Worm (Caenorhabditis elegans) whole organism, young adult: ENCODE data around the gene K10G4.10.

ENCODE experiments used
- F49E8.2 ChIP-seq: sonication (generic microtip); optimal IDR thresholded peaks from 3 replicates; lab custom pipeline; 2017; ENCODE audit warnings: missing genetic modification characterization, mild to moderate bottlenecking, missing compliant biosample characterization, antibody characterized with exemption, moderate library complexity; ENCODE audit not compliant: insufficient read depth
- F52B5.7 ChIP-seq: sonication (generic microtip); optimal IDR thresholded peaks from 2 replicates; lab custom pipeline; 2016; ENCODE audit warnings: mild to moderate bottlenecking, missing genetic modification characterization, missing compliant biosample characterization
- efl-1 ChIP-seq: fragments of 150-350 bp; optimal IDR thresholded peaks from 2 replicates; lab custom pipeline; 2014; ENCODE audit warnings: missing biosample characterization, missing genetic modification reagents, missing genetic modification characterization
- lin-54 ChIP-seq: fragments of 200-800 bp; sonication (Bioruptor generic); optimal IDR thresholded peaks from 2 replicates; lab custom pipeline; 2018; ENCODE audit warnings: mild to moderate bottlenecking, missing genetic modification characterization, missing compliant biosample characterization
- madf-3 ChIP-seq: fragments of 200-800 bp; sonication (Bioruptor generic); IDR thresholded peaks from 2 replicates; pipeline ENCODE4 v1.3.6; 2022; ENCODE audit warnings: missing genetic modification reagents, missing genetic modification characterization, missing compliant biosample characterization
- madf-6 ChIP-seq: fragments of 200-800 bp; sonication (Bioruptor generic); IDR thresholded peaks from 2 replicates; pipeline ENCODE4 v1.3.6; 2022; ENCODE audit warnings: missing genetic modification reagents, missing genetic modification characterization, missing compliant biosample characterization
- mel-28 ChIP-seq: sonication (generic microtip); optimal IDR thresholded peaks from 2 replicates; lab custom pipeline; 2016; ENCODE audit warnings: borderline replicate concordance, mild to moderate bottlenecking, missing genetic modification characterization, missing compliant biosample characterization
- nhr-90 ChIP-seq: sonication (generic microtip); optimal IDR thresholded peaks from 2 replicates; lab custom pipeline; 2016; ENCODE audit warnings: missing genotype, mild to moderate bottlenecking, missing genetic modification characterization, missing compliant biosample characterization
- sea-2 ChIP-seq: fragments of 200-800 bp; sonication (Bioruptor generic); IDR thresholded peaks from 2 replicates; pipeline ENCODE4 v1.3.6; 2022; ENCODE audit warnings: missing genetic modification characterization, missing compliant biosample characterization
- ztf-6 ChIP-seq: fragments of 200-800 bp; sonication (Bioruptor generic); IDR thresholded peaks from 2 replicates; pipeline ENCODE4 v1.3.6; 2022; ENCODE audit warnings: missing genetic modification reagents, missing genetic modification characterization, missing compliant biosample characterization

DNA sequence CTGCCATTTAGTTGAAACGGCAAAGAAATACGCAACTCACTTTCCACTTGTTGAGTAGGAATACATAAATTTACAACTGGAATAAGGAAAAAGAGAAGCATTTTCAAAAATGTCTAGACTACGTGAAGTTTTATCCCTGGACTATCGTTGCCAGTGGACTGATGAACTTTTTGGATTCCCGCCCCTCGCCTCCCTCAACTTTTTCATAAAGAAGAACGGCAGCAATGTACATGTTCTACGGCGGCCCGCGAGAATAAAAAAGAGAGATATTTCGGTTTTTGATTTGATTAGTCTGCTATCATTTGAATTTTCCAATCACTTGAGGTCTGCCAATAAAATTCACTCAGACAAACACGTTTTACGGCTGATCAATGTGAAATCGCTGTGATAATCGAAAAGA is 24.4 kb upstream of the K10G4.10 start, which contains the start of gene clec-243:
- TF ChIP-seq efl-1 (GFP tag; lab: Kevin White, UChicago), result no peak
- TF ChIP-seq mel-28 (tag; lab: Kevin White, UChicago), result no peak
- no peak for TF ChIP-seq madf-3
- no peak for TF ChIP-seq F49E8.2 (tag; lab: Kevin White, UChicago)
- TF ChIP-seq madf-6 (GFP tag; lab: Robert Waterston, UW), result no peak
- TF ChIP-seq sea-2 (GFP tag; lab: Robert Waterston, UW), result no peak
- TF ChIP-seq lin-54 (GFP tag; lab: Kevin White, UChicago), result no peak
- no peak for TF ChIP-seq ztf-6
- TF ChIP-seq nhr-90 (tag; lab: Kevin White, UChicago), result no peak
- no peak for TF ChIP-seq F52B5.7 (tag; lab: Kevin White, UChicago)
